Worm (Caenorhabditis elegans): ENCODE data around the gene F55D1.1.
A peak's percentile ranks its signal among the peaks of the same experiment; 100 is the strongest.

DNA sequence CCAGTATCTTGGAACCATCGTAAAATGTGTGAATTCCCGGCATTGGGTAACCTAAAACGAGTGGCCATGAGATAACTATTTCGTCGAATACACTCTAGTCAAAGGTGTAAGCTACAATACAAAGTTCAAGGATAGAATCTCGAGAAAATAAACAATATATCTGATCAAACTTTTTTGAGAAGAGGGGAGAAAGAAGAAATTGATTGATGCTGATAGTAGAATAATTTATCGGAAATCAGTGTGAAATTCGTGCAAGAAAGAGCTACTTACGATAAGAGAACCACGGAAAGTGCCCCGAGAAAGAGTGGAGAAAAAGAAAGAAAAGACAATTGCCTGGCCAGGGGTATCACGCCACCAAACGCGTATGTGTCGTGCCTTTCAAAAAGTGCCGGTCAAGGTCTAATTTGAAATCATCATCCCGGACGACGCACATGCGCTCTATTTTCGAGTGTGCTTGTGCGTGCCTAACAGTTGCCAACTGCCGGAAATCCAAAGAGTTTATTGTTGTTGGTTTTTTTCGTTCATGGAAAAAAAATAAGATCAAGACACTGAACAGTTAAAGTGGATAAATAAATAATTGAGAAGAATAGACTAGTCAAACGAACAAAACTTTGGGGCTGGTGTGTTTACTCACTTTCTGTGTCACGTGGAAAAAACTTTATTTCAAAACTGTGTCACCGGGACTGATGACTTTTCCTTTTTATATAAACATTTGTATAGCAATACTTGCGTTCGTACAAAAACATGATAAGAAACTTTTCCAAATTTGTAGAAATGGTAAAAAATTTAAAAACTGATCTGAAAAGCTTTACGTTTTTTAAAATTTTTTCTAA, 33.3 kb downstream of the F55D1.1 start, which contains the start of gene mboa-3:
- no peak for TF ChIP-seq efl-1 (optimal IDR thresholded peaks at IDR 0.05)
- no peak for TF ChIP-seq efl-1 (GFP tag; optimal IDR thresholded peaks at IDR 0.05 in 1 of 2)
- no peak for TF ChIP-seq nhr-11 (tag; optimal IDR thresholded peaks at IDR 0.05)
- peak; percentile 11 for TF ChIP-seq blmp-1 (tag; optimal IDR thresholded peaks at IDR 0.05)
- no peak for TF ChIP-seq nhr-237 (tag; optimal IDR thresholded peaks at IDR 0.05)
- TF ChIP-seq lin-39 (tag; optimal IDR thresholded peaks at IDR 0.05) = no peak
